Worm (Caenorhabditis elegans): ENCODE measurements around the gene rmd-2.

The rmd-2 gene

ce11 chrV:9980731-9981483 is 5.2 kb downstream of the rmd-2 start, which contains the start of the genes ruvb-1 and tofu-1 (continued):
- TF ChIP-seq lin-13 (GFP tag; optimal IDR thresholded peaks at IDR 0.05) (peak; percentile 16), ceh-82 (tag; optimal IDR thresholded peaks at IDR 0.05) (peak in 2 of 3 experiments; percentile 39 to 42), lin-14 (GFP tag; optimal IDR thresholded peaks at IDR 0.05) (peak; percentile 63), swsn-7 (tag; optimal IDR thresholded peaks at IDR 0.05) (peak; percentile 78)

ce11 chrV:9978425-9978824 is 7.7 kb downstream of the rmd-2 start:
- peak; percentile 19 for TF ChIP-seq nhr-71 (tag; optimal IDR thresholded peaks at IDR 0.05)
- TF ChIP-seq fkh-10 (GFP tag; optimal IDR thresholded peaks at IDR 0.05): peak; percentile 32
- TF ChIP-seq pqm-1 (tag; optimal IDR thresholded peaks at IDR 0.05): no peak
- TF ChIP-seq swsn-7 (tag; optimal IDR thresholded peaks at IDR 0.05): peak; percentile 19
- no peak for TF ChIP-seq zip-4 (GFP tag; optimal IDR thresholded peaks at IDR 0.05)
- TF ChIP-seq fkh-8 (tag; optimal IDR thresholded peaks at IDR 0.05): peak; percentile 50
- TF ChIP-seq ceh-82 (tag; optimal IDR thresholded peaks at IDR 0.05): peak in 1 of 3 experiments; percentile 51
- no peak for TF ChIP-seq sup-37 (GFP tag; optimal IDR thresholded peaks at IDR 0.05)
- no peak for TF ChIP-seq alr-1 (tag; optimal IDR thresholded peaks at IDR 0.05; ENCODE audit: borderline replicate concordance)
- peak; percentile 12 for TF ChIP-seq nhr-47 (tag; optimal IDR thresholded peaks at IDR 0.05)
- no peak for TF ChIP-seq nhr-76 (tag; optimal IDR thresholded peaks at IDR 0.05)
- TF ChIP-seq tlp-1 (tag; optimal IDR thresholded peaks at IDR 0.05): no peak
- peak; percentile 33 for TF ChIP-seq unc-86 (tag; optimal IDR thresholded peaks at IDR 0.05)
- TF ChIP-seq grh-1 (GFP tag; IDR thresholded peaks at IDR 0.05): no peak
- TF ChIP-seq snu-23 (GFP tag; optimal IDR thresholded peaks at IDR 0.05): peak; percentile 11
- TF ChIP-seq fos-1 (tag; optimal IDR thresholded peaks at IDR 0.05): no peak
- peak; percentile 26 for TF ChIP-seq mep-1 (tag; optimal IDR thresholded peaks at IDR 0.05)
- TF ChIP-seq lin-14 (GFP tag; optimal IDR thresholded peaks at IDR 0.05): peak; percentile 83
- TF ChIP-seq ceh-90 (tag; optimal IDR thresholded peaks at IDR 0.05): no peak
- TF ChIP-seq ces-1 (GFP tag; optimal IDR thresholded peaks at IDR 0.05): no peak
- TF ChIP-seq lsy-2 (tag; optimal IDR thresholded peaks at IDR 0.05): peak in 1 of 2 experiments; percentile 9

ce11 chrV:9977211-9977610 is 8.9 kb downstream of the rmd-2 start:
- peak; percentile 18 for TF ChIP-seq lin-14 (GFP tag; optimal IDR thresholded peaks at IDR 0.05)
- TF ChIP-seq hlh-4 (tag; optimal IDR thresholded peaks at IDR 0.05): no peak
- no peak for TF ChIP-seq zag-1 (tag; optimal IDR thresholded peaks at IDR 0.05)

ce11 chrV:9976138-9976537 is 9.9 kb downstream of the rmd-2 start, which contains the start of gene unc-41:
Gene unc-41, minus strand, starts transcription at chrV:9976238.
- TF ChIP-seq pag-3 (tag; optimal IDR thresholded peaks at IDR 0.05; ENCODE audit: borderline replicate concordance, insufficient read depth): no peak
- TF ChIP-seq dsc-1 (tag; optimal IDR thresholded peaks at IDR 0.05): no peak
- no peak for TF ChIP-seq snpc-4 (tag; optimal IDR thresholded peaks at IDR 0.05)
- no peak for TF ChIP-seq dpl-1 (GFP tag; optimal IDR thresholded peaks at IDR 0.05)
- no peak for TF ChIP-seq sptf-1 (tag; optimal IDR thresholded peaks at IDR 0.05)
- TF ChIP-seq fkh-4 (tag; optimal IDR thresholded peaks at IDR 0.05; ENCODE audit: borderline replicate concordance): no peak
- TF ChIP-seq vab-15 (tag; optimal IDR thresholded peaks at IDR 0.05): no peak
- no peak for TF ChIP-seq nhr-71 (tag; optimal IDR thresholded peaks at IDR 0.05)
- no peak for TF ChIP-seq C34B4.2 (tag; optimal IDR thresholded peaks at IDR 0.05)
- no peak for TF ChIP-seq C04F5.9 (tag; optimal IDR thresholded peaks at IDR 0.05)
- TF ChIP-seq nhr-28 (tag; optimal IDR thresholded peaks at IDR 0.05): no peak
- no peak for TF ChIP-seq nhr-19 (GFP tag; conservative IDR thresholded peaks at IDR 0.05)
